Worm (Caenorhabditis elegans) whole organism, L1 larva: ENCODE measurements around the gene F48E3.6.

ENCODE experiments used
- C04F5.9 ChIP-seq: sonication (generic microtip); optimal IDR thresholded peaks from 2 replicates; lab custom pipeline; 2016; ENCODE audit warnings: missing genetic modification characterization, missing compliant biosample characterization
- C34B4.2 ChIP-seq: sonication (generic microtip); optimal IDR thresholded peaks from 2 replicates; lab custom pipeline; 2017; ENCODE audit warnings: mild to moderate bottlenecking, missing genetic modification characterization, missing compliant biosample characterization
- alr-1 ChIP-seq: fragments of 200-800 bp; sonication (Bioruptor generic); optimal IDR thresholded peaks from 2 replicates; lab custom pipeline; 2018; ENCODE audit warnings: borderline replicate concordance, mild to moderate bottlenecking, missing genetic modification characterization, missing compliant biosample characterization
- blmp-1 ChIP-seq: fragments of 150-350 bp; optimal IDR thresholded peaks from 2 replicates; lab custom pipeline; 2014; ENCODE audit warnings: missing biosample characterization, missing genetic modification characterization
- ceh-63 ChIP-seq: fragments of 200-800 bp; sonication (Bioruptor generic); optimal IDR thresholded peaks from 2 replicates; lab custom pipeline; 2018; ENCODE audit warnings: mild to moderate bottlenecking, missing genetic modification characterization, missing compliant biosample characterization
- ceh-8 ChIP-seq: fragments of 200-800 bp; sonication (Bioruptor generic); optimal IDR thresholded peaks from 2 replicates; lab custom pipeline; 2018; ENCODE audit warnings: mild to moderate bottlenecking, missing genetic modification characterization, moderate library complexity, missing compliant biosample characterization
- dpl-1 ChIP-seq, 3 experiments: fragments of 150-350 bp in 2 of 3; sonication (generic microtip) in 1 of 3; optimal IDR thresholded peaks; 2 replicates each; lab custom pipeline; 2014 to 2017; ENCODE audit warnings: missing biosample characterization in 3 of 3, missing genetic modification characterization in 3 of 3, missing genetic modification reagents in 3 of 3
- efl-1 ChIP-seq, 4 experiments: fragments of 150-350 bp; optimal IDR thresholded peaks in 3 of 4; peaks in 1 of 4; 1 replicate in 1 of 4; 2 replicates in 3 of 4; lab custom pipeline; 2014; ENCODE audit warnings: missing biosample characterization in 2 of 4, missing genetic modification characterization in 2 of 4, missing genetic modification reagents in 2 of 4
- efl-3 ChIP-seq: fragments of 200-800 bp; sonication (Bioruptor generic); optimal IDR thresholded peaks from 2 replicates; lab custom pipeline; 2018; ENCODE audit warnings: mild to moderate bottlenecking, missing genetic modification characterization, missing compliant biosample characterization
- egl-13 ChIP-seq: sonication (generic microtip); optimal IDR thresholded peaks from 2 replicates; lab custom pipeline; 2016; ENCODE audit warnings: missing genotype, missing genetic modification reagents, missing genetic modification characterization, missing compliant biosample characterization
- fkh-10 ChIP-seq: sonication (generic microtip); optimal IDR thresholded peaks from 2 replicates; lab custom pipeline; 2017; ENCODE audit warnings: missing biosample characterization, missing genetic modification reagents, missing genetic modification characterization
- fkh-4 ChIP-seq: sonication (generic microtip); optimal IDR thresholded peaks from 2 replicates; lab custom pipeline; 2016; ENCODE audit warnings: missing compliant biosample characterization, missing genetic modification characterization, borderline replicate concordance
- fkh-8 ChIP-seq: sonication (generic microtip); optimal IDR thresholded peaks from 2 replicates; lab custom pipeline; 2016; ENCODE audit warnings: mild to moderate bottlenecking, missing genetic modification characterization, missing compliant biosample characterization
- fos-1 ChIP-seq: fragments of 150-350 bp; optimal IDR thresholded peaks from 2 replicates; lab custom pipeline; 2014; ENCODE audit warnings: missing biosample characterization, missing genetic modification characterization
- jun-1 ChIP-seq: fragments of 150-350 bp; optimal IDR thresholded peaks from 2 replicates; lab custom pipeline; 2014; ENCODE audit warnings: missing biosample characterization, missing genetic modification reagents, missing genetic modification characterization
- lin-13 ChIP-seq: fragments of 150-350 bp; optimal IDR thresholded peaks from 2 replicates; lab custom pipeline; 2014; ENCODE audit warnings: missing biosample characterization, missing genetic modification reagents, missing genetic modification characterization
- lin-14 ChIP-seq: fragments of 200-800 bp; sonication (Bioruptor generic); optimal IDR thresholded peaks from 2 replicates; lab custom pipeline; 2018; ENCODE audit warnings: mild to moderate bottlenecking, missing genetic modification characterization, moderate library complexity, missing compliant biosample characterization
- lin-39 ChIP-seq: fragments of 150-350 bp; optimal IDR thresholded peaks from 2 replicates; lab custom pipeline; 2014; ENCODE audit warnings: missing biosample characterization, missing genetic modification reagents, missing genetic modification characterization
- lsy-2 ChIP-seq, 2 experiments: fragments of 150-350 bp; optimal IDR thresholded peaks; 2 replicates each; lab custom pipeline; 2014; ENCODE audit warnings: missing biosample characterization in 2 of 2, missing genetic modification characterization in 2 of 2
- mdl-1 ChIP-seq, 2 experiments: fragments of 150-350 bp; optimal IDR thresholded peaks; 2 replicates each; lab custom pipeline; 2014 to 2017; ENCODE audit warnings: missing biosample characterization in 2 of 2, missing genetic modification characterization in 2 of 2, inconsistent platforms in 1 of 2
- mep-1 ChIP-seq: fragments of 150-350 bp; optimal IDR thresholded peaks from 2 replicates; lab custom pipeline; 2014; ENCODE audit warnings: missing biosample characterization, missing genetic modification characterization
- nhr-20 ChIP-seq: sonication (generic microtip); optimal IDR thresholded peaks from 2 replicates; lab custom pipeline; 2016; ENCODE audit warnings: mild to moderate bottlenecking, missing genetic modification characterization, missing compliant biosample characterization
- nhr-237 ChIP-seq: fragments of 150-350 bp; optimal IDR thresholded peaks from 2 replicates; lab custom pipeline; 2014; ENCODE audit warnings: missing biosample characterization, missing genetic modification characterization
- nhr-76 ChIP-seq: sonication (generic microtip); optimal IDR thresholded peaks from 2 replicates; lab custom pipeline; 2017; ENCODE audit warnings: missing biosample characterization, missing genetic modification characterization
- nhr-85 ChIP-seq: sonication (generic microtip); peaks from one replicate; lab custom pipeline; 2016; ENCODE audit warnings: missing genetic modification characterization, inconsistent platforms, missing compliant biosample characterization
- snu-23 ChIP-seq: sonication (generic microtip); optimal IDR thresholded peaks from 2 replicates; lab custom pipeline; 2016; ENCODE audit warnings: missing genetic modification characterization, missing compliant biosample characterization
- sup-37 ChIP-seq: fragments of 200-800 bp; sonication (Bioruptor generic); optimal IDR thresholded peaks from 2 replicates; lab custom pipeline; 2018; ENCODE audit warnings: mild to moderate bottlenecking, missing genetic modification characterization, missing compliant biosample characterization
- swsn-7 ChIP-seq: sonication (generic microtip); optimal IDR thresholded peaks from 2 replicates; lab custom pipeline; 2016; ENCODE audit warnings: missing genetic modification characterization, missing compliant biosample characterization
- tbx-2 ChIP-seq: sonication (generic microtip); optimal IDR thresholded peaks from 2 replicates; lab custom pipeline; 2016; ENCODE audit warnings: missing genetic modification characterization, missing compliant biosample characterization
- unc-130 ChIP-seq: fragments of 150-350 bp; optimal IDR thresholded peaks from 2 replicates; lab custom pipeline; 2017; ENCODE audit warnings: missing biosample characterization, missing genetic modification characterization, inconsistent platforms
- unc-30 ChIP-seq: sonication (generic microtip); optimal IDR thresholded peaks from 2 replicates; lab custom pipeline; 2017; ENCODE audit warnings: missing biosample characterization, missing genetic modification characterization
- unc-86 ChIP-seq: sonication (generic microtip); optimal IDR thresholded peaks from 2 replicates; lab custom pipeline; 2016; ENCODE audit warnings: missing genetic modification characterization, missing compliant biosample characterization
- xbp-1 ChIP-seq: sonication (generic microtip); optimal IDR thresholded peaks from 2 replicates; lab custom pipeline; 2016; ENCODE audit warnings: missing genetic modification characterization, missing compliant biosample characterization

Gene F48E3.6

DNA sequence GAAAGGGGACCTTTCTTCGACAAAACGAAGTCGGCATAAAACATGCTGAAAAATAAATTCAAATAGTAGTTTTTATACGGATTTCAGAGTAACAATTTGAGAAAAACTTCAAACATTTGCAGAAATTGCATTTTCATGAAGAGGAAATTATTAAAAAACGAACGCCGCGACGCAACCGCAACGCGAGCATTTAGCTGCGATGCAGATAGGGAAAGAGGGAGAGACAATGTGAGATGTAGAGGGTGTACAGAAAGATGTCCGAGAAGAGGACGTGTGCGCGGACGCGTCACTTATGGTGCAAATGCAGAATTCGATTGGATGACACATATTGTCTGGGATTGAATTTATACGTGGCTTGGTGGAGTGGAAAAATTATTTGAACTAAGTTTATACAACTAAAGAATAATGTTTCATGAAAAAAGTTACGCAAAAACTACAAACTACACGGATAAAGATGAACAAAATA, 27.7 kb downstream of the F48E3.6 start, which contains the start of gene coh-1 (continued):
- TF ChIP-seq snu-23 (GFP tag; lab: Kevin White, UChicago) (peak; percentile 84), efl-1 (optimal IDR thresholded peaks at IDR 0.05; lab: Kevin White, UChicago) (peak; percentile 46 to 64), efl-1 (GFP tag; optimal IDR thresholded peaks at IDR 0.05 in 1 of 2; lab: Kevin White, UChicago) (peak in 1 of 2 experiments; percentile 33), ceh-8 (GFP tag; lab: Kevin White, UChicago) (no peak), nhr-76 (tag; lab: Kevin White, UChicago) (no peak)

DNA sequence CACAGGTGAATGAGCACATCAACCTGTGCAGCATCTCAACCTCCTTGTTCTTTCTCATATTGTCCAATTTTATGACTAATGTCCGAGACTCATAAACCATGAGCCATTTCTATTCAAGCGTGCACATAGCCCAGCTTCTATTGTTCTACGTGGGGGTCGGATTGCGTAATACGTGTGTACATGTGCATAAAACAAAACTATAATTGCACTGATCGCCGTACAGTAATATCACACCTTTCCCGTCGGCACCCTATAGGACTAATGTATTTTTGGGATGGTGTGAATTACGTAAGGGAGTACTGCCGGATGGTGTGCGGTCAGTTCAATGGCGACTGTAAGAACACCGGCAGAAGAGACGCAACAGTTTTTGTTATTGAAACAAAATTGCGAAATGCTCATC, 32.8 kb downstream of the F48E3.6 start:
- TF ChIP-seq fos-1 (tag; lab: Kevin White, UChicago), result no peak
- TF ChIP-seq blmp-1, result no peak

ce11 chrX:7466682-7467081, 36.0 kb downstream of the F48E3.6 start:
- TF ChIP-seq nhr-85 (tag; lab: Kevin White, UChicago), result no peak

DNA sequence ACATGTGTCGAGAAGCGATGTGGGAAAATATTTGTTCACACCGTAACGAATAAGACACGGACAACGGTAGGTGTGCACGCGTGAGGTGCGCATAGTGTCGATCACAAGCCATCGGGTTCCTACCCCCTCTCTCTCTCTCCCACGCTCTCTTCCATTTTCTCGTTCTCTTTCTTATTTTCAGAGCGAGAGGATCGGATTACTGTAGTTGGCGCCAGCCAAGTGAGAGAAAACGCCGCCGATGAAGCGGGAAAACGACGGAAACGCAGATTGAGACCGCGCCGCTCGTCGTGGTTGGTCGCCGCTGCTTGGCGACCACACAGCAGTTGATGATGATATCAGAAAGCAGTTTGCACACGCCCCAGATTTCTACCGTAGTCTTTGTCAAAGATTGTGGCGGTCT, 38.3 kb downstream of the F48E3.6 start:
- TF ChIP-seq C04F5.9 (tag; lab: Kevin White, UChicago) (no peak), unc-86 (tag; lab: Kevin White, UChicago) (peak; percentile 4), tbx-2 (no peak), efl-3 (no peak), alr-1 (tag; lab: Kevin White, UChicago) (no peak), lin-14 (GFP tag; lab: Kevin White, UChicago) (peak; percentile 20), sup-37 (no peak), mdl-1 (tag; optimal IDR thresholded peaks at IDR 0.05; lab: Kevin White, UChicago) (no peak), jun-1 (tag; lab: Kevin White, UChicago) (no peak), nhr-85 (tag; lab: Kevin White, UChicago) (peak; percentile 24), lsy-2 (tag; optimal IDR thresholded peaks at IDR 0.05; lab: Kevin White, UChicago) (peak in 1 of 2 experiments; percentile 68), unc-30 (tag; lab: Kevin White, UChicago) (no peak), egl-13 (no peak), fkh-8 (tag; lab: Kevin White, UChicago) (no peak)
- TF ChIP-seq, all 84 proteins: peak for 4

- no peak for TF ChIP-seq nhr-20
- TF ChIP-seq xbp-1 (tag; lab: Kevin White, UChicago), result no peak
- TF ChIP-seq lin-13 (GFP tag; lab: Kevin White, UChicago), result no peak
- TF ChIP-seq lsy-2 (tag; optimal IDR thresholded peaks at IDR 0.05; lab: Kevin White, UChicago), result no peak
- no peak for TF ChIP-seq C34B4.2
- TF ChIP-seq fkh-10 (GFP tag; lab: Kevin White, UChicago), result peak; percentile 31
- no peak for TF ChIP-seq dpl-1 (GFP tag; optimal IDR thresholded peaks at IDR 0.05; lab: Kevin White, UChicago)
- peak; percentile 2 for TF ChIP-seq unc-86 (tag; lab: Kevin White, UChicago)
- no peak for TF ChIP-seq mep-1 (tag; lab: Kevin White, UChicago)
- peak; percentile 33 for TF ChIP-seq lin-14 (GFP tag; lab: Kevin White, UChicago)
- TF ChIP-seq ceh-63 (GFP tag; lab: Kevin White, UChicago), result no peak
These were observed 39.1 kb downstream of the F48E3.6 start, which contains the start of gene sox-2 for ce11 chrX:7463637-7464036. sox-2 (minus strand) TSS chrX:7463736.

DNA sequence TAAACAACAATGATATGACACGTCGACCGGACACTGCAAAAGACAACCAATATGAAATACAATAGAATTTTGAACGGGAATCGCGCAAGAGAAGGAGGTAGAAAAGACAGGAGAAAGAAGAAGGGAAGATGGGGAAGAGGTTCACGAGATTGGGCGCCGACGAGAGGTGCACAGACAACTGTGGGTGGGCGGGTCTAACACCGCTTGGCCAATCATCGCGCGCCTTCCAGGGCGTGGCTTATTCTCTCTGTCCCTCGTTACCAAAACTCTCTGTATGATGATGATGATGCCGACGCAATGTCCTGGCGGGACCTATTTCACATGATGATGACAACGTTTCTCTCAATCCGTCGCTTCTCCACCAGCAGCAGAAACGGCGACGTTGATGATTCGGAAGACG, 42.2 kb downstream of the F48E3.6 start:
- no peak for TF ChIP-seq nhr-237 (tag; lab: Kevin White, UChicago)
- TF ChIP-seq efl-1 (optimal IDR thresholded peaks at IDR 0.05; lab: Kevin White, UChicago), result no peak
- TF ChIP-seq efl-1 (GFP tag; optimal IDR thresholded peaks at IDR 0.05 in 1 of 2; lab: Kevin White, UChicago), result no peak
- TF ChIP-seq unc-86 (tag; lab: Kevin White, UChicago), result peak; percentile 33
- peak; percentile 31 for TF ChIP-seq lin-14 (GFP tag; lab: Kevin White, UChicago)
- TF ChIP-seq unc-130, result no peak
- TF ChIP-seq swsn-7 (tag; lab: Kevin White, UChicago), result peak; percentile 4
- peak; percentile 43 for TF ChIP-seq nhr-85 (tag; lab: Kevin White, UChicago)
- TF ChIP-seq mep-1 (tag; lab: Kevin White, UChicago), result no peak
- peak; percentile 27 for TF ChIP-seq xbp-1 (tag; lab: Kevin White, UChicago)
- TF ChIP-seq lin-39 (tag; lab: Kevin White, UChicago), result no peak
- TF ChIP-seq lsy-2 (tag; optimal IDR thresholded peaks at IDR 0.05; lab: Kevin White, UChicago), result peak in 1 of 2 experiments; percentile 33
- TF ChIP-seq fkh-4, result no peak
